Worm (Caenorhabditis elegans) whole organism, midembryonic: ENCODE data around the gene D1086.17.

Experiments
- cog-1 ChIP-seq: sonication (generic microtip); optimal IDR thresholded peaks from 2 replicates; lab custom pipeline; 2016; ENCODE audit warnings: missing genetic modification characterization, missing compliant biosample characterization
- flt-1 ChIP-seq: fragments of 200-800 bp; sonication (Bioruptor generic); IDR thresholded peaks from 2 replicates; pipeline ENCODE4 v1.3.6; 2022; ENCODE audit warnings: missing genetic modification characterization, missing compliant biosample characterization
- klf-2 ChIP-seq: fragments of 200-800 bp; sonication (Bioruptor generic); conservative IDR thresholded peaks from 2 replicates; pipeline ENCODE4 v1.3.6; 2022; ENCODE audit warnings: missing genetic modification reagents, missing genetic modification characterization, missing compliant biosample characterization
- tab-1 ChIP-seq: fragments of 200-800 bp; sonication (Bioruptor generic); IDR thresholded peaks from 2 replicates; pipeline ENCODE4 v1.3.6; 2022; ENCODE audit warnings: missing genetic modification characterization, missing compliant biosample characterization
- ztf-23 ChIP-seq: fragments of 200-800 bp; sonication (Bioruptor generic); IDR thresholded peaks from 2 replicates; pipeline ENCODE4 v1.3.6; 2022; ENCODE audit warnings: missing genetic modification reagents, missing genetic modification characterization, missing compliant biosample characterization

ce11 chrV:14064422-14064821 lies 3.2 kb upstream of the D1086.17 start, which contains the start of gene D1086.21:
- no peak for TF ChIP-seq ztf-23 (GFP tag; lab: Robert Waterston, UW)
- no peak for TF ChIP-seq klf-2 (GFP tag; lab: Robert Waterston, UW)
- no peak for TF ChIP-seq flt-1
- TF ChIP-seq cog-1 (tag; lab: Kevin White, UChicago), result no peak
- TF ChIP-seq tab-1 (GFP tag; lab: Robert Waterston, UW), result no peak
